Worm (Caenorhabditis elegans): ENCODE measurements around the gene K11H12.9.

The K11H12.9 gene

DNA sequence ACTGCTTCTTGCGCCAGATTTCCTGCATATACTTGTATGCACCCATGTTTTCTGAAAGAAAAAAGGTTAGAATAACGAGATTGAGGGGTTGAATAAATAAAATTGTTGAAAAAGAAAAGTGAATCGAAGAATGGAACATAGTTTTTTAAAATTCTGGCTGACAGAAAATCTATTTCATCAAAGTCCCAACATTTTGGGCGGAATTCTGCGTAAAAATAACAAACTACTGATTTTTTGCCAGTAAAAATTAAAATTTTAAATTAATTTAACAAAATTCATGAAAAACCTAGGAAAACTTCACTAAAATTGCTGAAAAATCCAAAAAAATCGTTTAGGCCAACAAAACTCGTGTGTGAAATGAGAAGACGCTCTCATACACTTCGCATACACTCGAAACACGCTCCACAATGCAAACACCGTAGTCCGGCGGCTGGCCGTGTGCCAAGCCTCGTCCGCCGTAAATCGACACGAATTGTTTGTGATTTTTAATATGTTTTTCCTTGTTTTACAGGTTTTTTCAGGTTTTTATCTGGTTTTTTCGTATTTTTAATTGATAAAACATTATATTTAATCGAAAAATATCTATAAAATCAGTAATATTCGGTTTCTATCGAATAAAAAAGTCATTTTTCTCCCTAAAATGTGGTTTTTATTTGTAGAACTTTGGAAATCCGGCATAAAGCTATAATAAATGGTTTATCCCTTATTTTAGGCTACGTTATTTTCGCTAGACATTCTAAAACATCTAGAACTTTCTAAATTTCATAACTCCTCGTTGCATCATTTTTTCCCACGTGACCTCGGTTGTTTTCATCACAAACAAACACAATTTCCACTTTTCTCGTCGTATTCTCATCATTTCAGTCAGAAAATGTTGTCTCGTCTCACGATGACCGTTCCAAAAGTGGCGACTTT is 5.3 kb downstream of the K11H12.9 start, which contains the start of the genes rpl-15 and K11H12.8 (continued):
- TF ChIP-seq sox-4 (tag; optimal IDR thresholded peaks at IDR 0.05) (peak; percentile 84), ceh-18 (tag; optimal IDR thresholded peaks at IDR 0.05) (peak; percentile 99), ceh-24 (tag; optimal IDR thresholded peaks at IDR 0.05) (peak; percentile 71), dve-1 (tag; optimal IDR thresholded peaks at IDR 0.05) (peak; percentile 99), hlh-13 (GFP tag; optimal IDR thresholded peaks at IDR 0.05) (peak; percentile 30), ceh-31 (tag; optimal IDR thresholded peaks at IDR 0.05) (peak; percentile 99), C08G9.2 (tag; optimal IDR thresholded peaks at IDR 0.05) (peak; percentile 89), tbx-2 (tag; optimal IDR thresholded peaks at IDR 0.05) (peak; percentile 99), pat-9 (tag; optimal IDR thresholded peaks at IDR 0.05) (peak; percentile 94), hlh-30 (tag; optimal IDR thresholded peaks at IDR 0.05; ENCODE audit: insufficient read depth) (peak; percentile 94), madf-2 (tag; optimal IDR thresholded peaks at IDR 0.05) (peak; percentile 90), K02D7.2 (tag; optimal IDR thresholded peaks at IDR 0.05) (peak; percentile 78), ceh-48 (tag; optimal IDR thresholded peaks at IDR 0.05) (peak; percentile 85), nfya-1 (tag; optimal IDR thresholded peaks at IDR 0.05) (peak; percentile 99), ttx-3 (tag; optimal IDR thresholded peaks at IDR 0.05) (peak; percentile 86), T23F11.4 (GFP tag; optimal IDR thresholded peaks at IDR 0.05) (peak; percentile 74), ama-1 (optimal IDR thresholded peaks at IDR 0.05) (no peak), hlh-15 (tag; optimal IDR thresholded peaks at IDR 0.05) (peak; percentile 56), che-1 (tag; optimal IDR thresholded peaks at IDR 0.05) (peak; percentile 71), tbx-7 (tag; optimal IDR thresholded peaks at IDR 0.05) (peak; percentile 80), ceh-45 (GFP tag; IDR thresholded peaks at IDR 0.05) (peak; percentile 88), hlh-6 (tag; optimal IDR thresholded peaks at IDR 0.05) (peak; percentile 55), pax-1 (tag; optimal IDR thresholded peaks at IDR 0.05) (peak; percentile 92), nhr-11 (tag; optimal IDR thresholded peaks at IDR 0.05) (peak; percentile 61), ceh-9 (tag; optimal IDR thresholded peaks at IDR 0.05) (no peak), unc-86 (tag; optimal IDR thresholded peaks at IDR 0.05) (peak; percentile 98), pag-3 (tag; optimal IDR thresholded peaks at IDR 0.05; ENCODE audit: borderline replicate concordance) (peak; percentile 89), pha-2 (tag; optimal IDR thresholded peaks at IDR 0.05) (peak; percentile 87)

DNA sequence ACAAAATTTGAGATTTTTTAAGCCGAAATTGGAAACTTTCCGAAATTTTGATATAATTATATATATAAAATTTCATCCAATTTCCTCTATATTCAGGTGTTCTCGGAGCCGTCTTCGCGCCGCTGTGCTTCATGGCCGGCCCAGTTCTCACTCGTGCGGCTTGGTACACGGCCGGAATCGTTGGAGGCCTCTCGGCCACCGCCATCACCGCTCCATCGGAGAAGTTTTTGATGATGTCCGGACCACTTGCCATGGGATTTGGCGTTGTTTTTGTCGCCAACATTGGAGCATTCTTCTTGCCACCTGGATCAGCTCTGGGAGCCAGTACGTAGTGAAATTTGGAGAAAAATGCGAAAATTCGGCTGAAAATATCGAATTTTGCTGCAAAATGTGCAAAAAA is 7.6 kb downstream of the K11H12.9 start:
- TF ChIP-seq pax-1 (tag; optimal IDR thresholded peaks at IDR 0.05) (no peak), ama-1 (optimal IDR thresholded peaks at IDR 0.05) (no peak), fkh-10 (GFP tag; optimal IDR thresholded peaks at IDR 0.05) (no peak)

DNA sequence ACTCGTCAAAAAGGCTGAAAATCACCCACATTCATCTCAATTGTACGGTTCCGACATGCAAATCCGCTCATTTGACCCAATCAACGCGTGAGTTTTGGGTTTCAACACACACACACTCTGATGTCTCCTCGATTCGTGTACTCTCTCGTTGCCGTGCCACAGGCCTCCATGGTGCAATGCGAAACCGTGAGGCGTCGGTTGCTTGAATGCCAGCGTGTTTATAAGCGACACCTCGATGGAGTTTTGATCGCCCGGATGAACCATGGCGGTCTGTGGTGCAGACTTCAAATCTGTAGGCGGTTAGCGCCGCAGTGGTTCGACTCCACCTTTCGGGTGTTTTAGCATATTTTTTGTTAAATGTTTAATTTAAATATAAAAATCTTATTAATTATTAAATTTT is 8.5 kb downstream of the K11H12.9 start:
- peak; percentile 25 for TF ChIP-seq nfya-1 (tag; optimal IDR thresholded peaks at IDR 0.05)
- no peak for TF ChIP-seq sdc-2 (tag; optimal IDR thresholded peaks at IDR 0.05)
- peak; percentile 15 for TF ChIP-seq Y22D7AL.16 (tag; optimal IDR thresholded peaks at IDR 0.05)
- TF ChIP-seq hlh-30 (tag; optimal IDR thresholded peaks at IDR 0.05; ENCODE audit: insufficient read depth): peak; percentile 20
- peak; percentile 63 for TF ChIP-seq ceh-34 (tag; optimal IDR thresholded peaks at IDR 0.05)

DNA sequence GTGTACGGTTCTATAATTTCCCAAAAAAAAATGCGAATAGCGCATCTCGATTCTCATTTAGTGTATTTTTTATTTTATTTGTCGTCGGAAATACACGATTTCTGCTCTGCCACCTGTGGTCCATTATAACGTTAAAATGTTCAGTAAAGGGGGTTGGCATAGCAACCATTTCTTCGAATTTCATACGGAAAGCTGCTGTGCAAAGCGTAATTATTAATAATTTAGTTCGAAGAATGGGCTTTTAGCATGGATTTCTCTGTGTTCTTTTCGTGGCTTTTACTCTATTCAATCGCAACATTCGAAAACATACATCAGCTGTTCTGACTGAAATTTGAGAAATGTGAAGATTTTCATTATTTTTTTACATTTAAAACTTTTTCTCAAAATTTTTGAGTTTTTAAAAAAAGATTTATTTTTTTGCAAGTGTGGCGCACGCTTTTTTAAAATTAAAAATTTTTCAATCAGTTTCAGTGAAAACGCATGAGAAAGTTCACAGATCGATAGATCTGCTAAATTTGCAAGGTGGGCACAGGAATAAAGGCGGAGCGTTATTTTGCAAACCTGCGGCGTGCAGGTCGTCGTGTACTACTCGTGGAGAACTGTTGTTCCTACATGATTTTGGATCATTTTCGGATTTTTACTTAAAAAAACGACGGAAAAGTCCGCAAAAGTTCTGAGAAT is 9.2 kb downstream of the K11H12.9 start:
- TF ChIP-seq zip-5 (tag; optimal IDR thresholded peaks at IDR 0.05) (no peak), elt-4 (tag; optimal IDR thresholded peaks at IDR 0.05) (no peak), hlh-6 (tag; optimal IDR thresholded peaks at IDR 0.05) (no peak), ceh-6 (GFP tag; optimal IDR thresholded peaks at IDR 0.05) (no peak), tbx-7 (tag; optimal IDR thresholded peaks at IDR 0.05) (no peak), ceh-2 (tag; optimal IDR thresholded peaks at IDR 0.05) (no peak), pha-2 (tag; optimal IDR thresholded peaks at IDR 0.05) (no peak), pag-3 (tag; optimal IDR thresholded peaks at IDR 0.05; ENCODE audit: borderline replicate concordance) (no peak), ceh-34 (tag; optimal IDR thresholded peaks at IDR 0.05) (no peak), ceh-22 (tag; optimal IDR thresholded peaks at IDR 0.05) (no peak), hlh-15 (tag; optimal IDR thresholded peaks at IDR 0.05) (no peak), ref-2 (tag; optimal IDR thresholded peaks at IDR 0.05) (no peak), ceh-14 (tag; optimal IDR thresholded peaks at IDR 0.05) (no peak), fax-1 (tag; optimal IDR thresholded peaks at IDR 0.05) (no peak)
